Fruit fly (Drosophila melanogaster): Measurements from ENCODE around the gene Usp47.

DNA sequence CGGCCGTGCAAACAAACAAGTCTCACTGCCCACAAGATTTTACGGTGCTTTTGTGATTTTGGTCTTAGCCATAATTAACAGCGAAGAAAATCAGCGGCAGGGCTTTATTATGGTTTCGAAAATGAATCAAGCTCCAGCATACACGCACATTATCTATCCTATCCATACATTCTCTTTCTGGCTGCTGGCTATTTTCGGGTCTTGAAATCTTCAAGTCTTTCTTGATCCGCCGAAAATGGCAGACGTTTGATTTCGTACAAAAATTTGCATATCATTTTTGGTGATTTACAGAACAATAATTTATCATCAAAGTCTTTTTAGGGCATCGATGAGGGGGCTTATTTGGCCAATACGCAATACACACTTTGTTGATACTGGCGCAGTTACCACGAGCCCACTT, 36.0 kb downstream of the Usp47 start:
- TF ChIP-seq CG12942 (GFP tag; optimal IDR thresholded peaks at IDR 0.05) = no peak
- TF ChIP-seq stwl (tag; optimal IDR thresholded peaks at IDR 0.05) = no peak
- no peak for TF ChIP-seq CG5245 (GFP tag; optimal IDR thresholded peaks at IDR 0.05)
- no peak for TF ChIP-seq Hmr (GFP tag; optimal IDR thresholded peaks at IDR 0.05)
- no peak for TF ChIP-seq Rfx (GFP tag; IDR thresholded peaks at IDR 0.05)
- no peak for TF ChIP-seq MBD-R2 (GFP tag; IDR thresholded peaks at IDR 0.05)

Data from whole organism, embryonic.